Fruit fly (Drosophila melanogaster) whole organism, prepupa: ENCODE data around the gene CG43116.

Source experiments
- CG31627 ChIP-seq: fragments of 200-800 bp; sonication (Bioruptor generic); optimal IDR thresholded peaks from 3 replicates; lab custom pipeline; 2016; ENCODE audit warnings: missing biosample characterization, missing genetic modification characterization
- CG7368 ChIP-seq: fragments of 200-800 bp; sonication (Bioruptor generic); optimal IDR thresholded peaks from 3 replicates; lab custom pipeline; 2016; ENCODE audit warnings: missing biosample characterization, missing genetic modification characterization
- Sox102F ChIP-seq: fragments of 200-800 bp; sonication (Bioruptor generic); optimal IDR thresholded peaks from 2 replicates; lab custom pipeline; 2016; ENCODE audit warnings: missing biosample characterization, mild to moderate bottlenecking, missing genetic modification characterization
- ss ChIP-seq, 2 experiments: fragments of 200-800 bp; sonication (Bioruptor generic); optimal IDR thresholded peaks; 2 replicates in 1 of 2; 3 replicates in 1 of 2; lab custom pipeline; 2017 to 2018; ENCODE audit warnings: mild to moderate bottlenecking in 2 of 2, missing biosample characterization in 2 of 2, missing genetic modification characterization in 2 of 2, moderate library complexity in 1 of 2

DNA sequence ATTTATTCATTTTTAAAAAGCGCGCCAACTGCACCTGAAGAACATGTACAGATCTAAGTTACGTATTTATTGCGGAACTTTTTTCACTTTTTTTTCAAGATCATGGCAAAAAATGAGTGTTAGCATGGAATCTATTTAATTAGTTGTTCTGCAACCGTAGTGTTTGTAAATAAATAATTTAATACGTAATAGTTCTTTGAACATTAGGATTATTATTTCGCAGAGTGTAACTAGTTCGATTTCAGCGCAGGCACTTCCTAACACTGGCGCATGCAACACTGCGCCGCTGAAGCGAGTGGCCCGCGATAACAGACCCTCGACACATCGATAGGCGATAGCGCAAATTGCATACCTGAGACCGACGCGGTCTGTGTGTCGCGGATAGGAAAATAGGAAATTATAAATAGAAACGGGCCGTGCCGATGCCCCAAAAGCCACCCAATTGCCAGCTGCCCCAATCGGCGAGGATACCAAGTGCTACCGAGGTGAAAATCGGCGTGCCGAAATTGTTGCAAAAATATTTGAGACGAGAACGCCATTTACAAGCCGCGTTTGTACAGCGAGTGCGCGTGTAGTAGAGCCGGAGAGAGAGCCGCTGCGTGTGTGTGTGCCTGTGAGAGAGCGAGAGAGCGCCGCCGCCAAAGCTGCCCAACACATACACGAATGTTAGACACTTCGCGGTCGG lies 44.8 kb upstream of the CG43116 start, which contains the start of gene gro:
- TF ChIP-seq CG7368 (no peak), ss (GFP tag; optimal IDR thresholded peaks at IDR 0.05; lab: Kevin White, UChicago) (no peak), CG31627 (GFP tag; lab: Kevin White, UChicago) (peak; percentile 76), Sox102F (GFP tag; lab: Kevin White, UChicago) (peak; percentile 41)
